Fruit fly (Drosophila melanogaster): ENCODE results near the gene CG4393.

Gene CG4393

DNA sequence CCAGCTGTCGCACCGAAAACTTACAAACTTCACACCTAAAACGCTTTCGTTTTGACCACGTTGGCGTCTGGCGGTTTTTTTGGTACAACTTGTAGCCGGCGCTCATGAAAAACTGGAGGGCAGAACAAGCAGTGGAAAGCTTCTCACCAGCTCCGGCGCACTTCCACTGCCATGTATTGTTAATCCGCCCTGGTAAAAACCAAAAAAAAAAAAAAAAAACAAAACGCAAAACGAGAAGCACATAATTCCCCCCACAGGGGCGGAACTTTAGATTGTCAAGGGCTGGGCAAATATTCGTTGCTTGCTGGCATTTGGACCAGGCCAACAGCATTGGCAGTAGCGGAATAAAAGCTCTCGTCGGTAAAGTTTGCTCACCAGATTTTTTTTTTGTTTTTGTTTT is 10.3 kb downstream of the CG4393 start (continued):
- TF ChIP-seq CG10631 (GFP tag; optimal IDR thresholded peaks at IDR 0.05) (peak; percentile 15), Ets21C (GFP tag; optimal IDR thresholded peaks at IDR 0.05) (no peak), CG1621 (tag; optimal IDR thresholded peaks at IDR 0.05) (peak; percentile 3), CG6163 (GFP tag; IDR thresholded peaks at IDR 0.05) (peak; percentile 87), ss (GFP tag; optimal IDR thresholded peaks at IDR 0.05) (peak; percentile 10 to 53), Hr4 (GFP tag; optimal IDR thresholded peaks at IDR 0.05) (no peak), CG6792 (GFP tag; optimal IDR thresholded peaks at IDR 0.05) (peak; percentile 9), pdm3 (GFP tag; optimal IDR thresholded peaks at IDR 0.05) (peak; percentile 45), cyc (GFP tag; optimal IDR thresholded peaks at IDR 0.05) (no peak), dac (GFP tag; optimal IDR thresholded peaks at IDR 0.05) (no peak), CG3032 (tag; optimal IDR thresholded peaks at IDR 0.05) (peak; percentile 28), CG11294 (GFP tag; IDR thresholded peaks at IDR 0.05) (peak; percentile 37; the same call in 1 of the 2 replicates), CG34406 (GFP tag; optimal IDR thresholded peaks at IDR 0.05) (peak; percentile 66), CG11762 (GFP tag; optimal IDR thresholded peaks at IDR 0.05; ENCODE audit: insufficient read depth) (peak; percentile 38), net (GFP tag; optimal IDR thresholded peaks at IDR 0.05) (peak; percentile 61), fd85E (GFP tag; optimal IDR thresholded peaks at IDR 0.05) (peak; percentile 3), Sox15 (GFP tag; optimal IDR thresholded peaks at IDR 0.05) (no peak), Lpt (GFP tag; optimal IDR thresholded peaks at IDR 0.05) (peak; percentile 72), CG6854 (GFP tag; optimal IDR thresholded peaks at IDR 0.05) (peak; percentile 76), CG3919 (GFP tag; optimal IDR thresholded peaks at IDR 0.05) (peak; percentile 45), acj6 (GFP tag; optimal IDR thresholded peaks at IDR 0.05) (peak; percentile 18), CG32006 (GFP tag; optimal IDR thresholded peaks at IDR 0.05) (no peak), CG31627 (GFP tag; optimal IDR thresholded peaks at IDR 0.05) (peak; percentile 5), fkh (GFP tag; optimal IDR thresholded peaks at IDR 0.05) (no peak), spab (GFP tag; optimal IDR thresholded peaks at IDR 0.05) (peak; percentile 11), Smox (GFP tag; optimal IDR thresholded peaks at IDR 0.05) (peak; percentile 29), OdsH (GFP tag; optimal IDR thresholded peaks at IDR 0.05) (peak; percentile 20), vri (GFP tag; optimal IDR thresholded peaks at IDR 0.05) (peak; percentile 84), svp (GFP tag) (peak; percentile 78), Met (GFP tag; optimal IDR thresholded peaks at IDR 0.05) (peak; percentile 38), Blimp-1 (GFP tag; optimal IDR thresholded peaks at IDR 0.05) (peak; percentile 32), Ets96B (tag; optimal IDR thresholded peaks at IDR 0.05) (no peak), Eip78C (GFP tag) (peak; percentile 87), CG15336 (GFP tag; IDR thresholded peaks at IDR 0.05) (peak; percentile 63), CG6276 (GFP tag; optimal IDR thresholded peaks at IDR 0.05) (peak; percentile 51), Gug (GFP tag; IDR thresholded peaks at IDR 0.05) (peak; percentile 34)

DNA sequence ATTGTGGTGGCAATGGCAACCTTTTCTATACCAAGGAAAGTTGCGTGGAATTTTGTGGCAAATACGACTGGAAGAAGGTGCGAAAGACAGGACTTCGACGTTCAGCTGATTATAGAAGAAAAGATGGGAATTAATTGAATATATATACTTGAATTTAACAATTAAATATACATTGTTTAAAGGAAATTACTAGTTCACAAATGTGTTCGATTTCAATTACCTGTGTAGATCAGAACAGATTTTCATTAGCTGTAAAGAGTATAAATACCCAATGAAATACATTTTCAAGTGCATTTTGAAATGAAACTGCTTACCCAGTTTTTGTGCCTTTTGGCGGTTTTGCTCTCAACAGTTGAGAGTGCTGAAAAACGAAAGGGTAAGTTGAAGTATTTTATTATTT is 11.2 kb downstream of the CG4393 start, which contains the start of gene CG42828:
CG42828 (plus strand) TSS at position 301 of the 400 bp plus-strand sequence.
- TF ChIP-seq dac (GFP tag; optimal IDR thresholded peaks at IDR 0.05) (no peak), Hr39 (GFP tag; optimal IDR thresholded peaks at IDR 0.05) (no peak), Sox15 (GFP tag; optimal IDR thresholded peaks at IDR 0.05) (no peak), CG8119 (GFP tag; IDR thresholded peaks at IDR 0.05) (no peak), CG4318 (GFP tag; optimal IDR thresholded peaks at IDR 0.05) (no peak), lz (GFP tag; optimal IDR thresholded peaks at IDR 0.05) (no peak), Sox102F (GFP tag; optimal IDR thresholded peaks at IDR 0.05) (no peak), fd85E (GFP tag; optimal IDR thresholded peaks at IDR 0.05) (no peak), ss (GFP tag; optimal IDR thresholded peaks at IDR 0.05) (no peak), achi (GFP tag; optimal IDR thresholded peaks at IDR 0.05) (no peak), CG9139 (GFP tag; optimal IDR thresholded peaks at IDR 0.05) (no peak), CG34406 (GFP tag; optimal IDR thresholded peaks at IDR 0.05) (no peak)

Measured in whole organism, prepupa.